Worm (Caenorhabditis elegans): ENCODE data around the gene clec-207.
A peak's percentile ranks its signal among the peaks of the same experiment; 100 is the strongest.

The clec-207 gene

ce11 chrV:2066780-2067179 lies 29.1 kb upstream of the clec-207 start, which contains the start of gene nhr-86:
nhr-86 (minus strand) TSS chrV:2066850.
- TF ChIP-seq die-1 (tag; optimal IDR thresholded peaks at IDR 0.05) (no peak), egl-18 (GFP tag; IDR thresholded peaks at IDR 0.05) (no peak), nhr-80 (tag; optimal IDR thresholded peaks at IDR 0.05) (peak; percentile 19), nhr-27 (tag; optimal IDR thresholded peaks at IDR 0.05) (no peak), aptf-2 (GFP tag; conservative IDR thresholded peaks at IDR 0.05) (no peak), sea-2 (GFP tag; IDR thresholded peaks at IDR 0.05) (no peak), F37B4.10 (GFP tag; IDR thresholded peaks at IDR 0.05) (no peak), lsy-27 (tag; optimal IDR thresholded peaks at IDR 0.05; ENCODE audit: borderline replicate concordance, insufficient read depth) (no peak), let-526 (GFP tag; IDR thresholded peaks at IDR 0.05) (no peak), cebp-1 (GFP tag; IDR thresholded peaks at IDR 0.05) (no peak), cebp-1 (tag; optimal IDR thresholded peaks at IDR 0.05) (peak; percentile 15), hmg-1.2 (GFP tag; IDR thresholded peaks at IDR 0.05) (peak; percentile 45; the same call in 1 of the 2 replicates), unc-62 (GFP tag; optimal IDR thresholded peaks at IDR 0.05) (no peak)

ce11 chrV:2067419-2067818 lies 28.5 kb upstream of the clec-207 start:
- no peak for TF ChIP-seq ztf-22 (GFP tag; optimal IDR thresholded peaks at IDR 0.05)
- TF ChIP-seq F49E8.2 (tag; optimal IDR thresholded peaks at IDR 0.05; ENCODE audit: insufficient read depth), result peak; percentile 51
- TF ChIP-seq cebp-1 (GFP tag; IDR thresholded peaks at IDR 0.05), result no peak
- TF ChIP-seq cebp-1 (tag; optimal IDR thresholded peaks at IDR 0.05), result no peak
- no peak for TF ChIP-seq F22D6.2 (tag; optimal IDR thresholded peaks at IDR 0.05)
- TF ChIP-seq Y53F4B.3 (GFP tag; IDR thresholded peaks at IDR 0.05), result no peak
- peak; percentile 90 for TF ChIP-seq ceh-91 (GFP tag; IDR thresholded peaks at IDR 0.05)
- TF ChIP-seq F23B12.7 (tag; optimal IDR thresholded peaks at IDR 0.05; ENCODE audit: insufficient read depth), result no peak
- no peak for TF ChIP-seq madf-3 (GFP tag; IDR thresholded peaks at IDR 0.05)
- TF ChIP-seq Y95B8A.8 (GFP tag; IDR thresholded peaks at IDR 0.05), result no peak
- peak; percentile 1 for TF ChIP-seq lin-54 (GFP tag; optimal IDR thresholded peaks at IDR 0.05)
- TF ChIP-seq snpc-3.4 (tag; optimal IDR thresholded peaks at IDR 0.05), result peak; percentile 68
- peak; percentile 31 for TF ChIP-seq snpc-1.1 (tag; optimal IDR thresholded peaks at IDR 0.05; ENCODE audit: insufficient read depth)
- no peak for TF ChIP-seq ama-1 (optimal IDR thresholded peaks at IDR 0.05)
- TF ChIP-seq ama-1 (GFP tag; optimal IDR thresholded peaks at IDR 0.05), result no peak
- TF ChIP-seq unc-62 (GFP tag; optimal IDR thresholded peaks at IDR 0.05), result no peak
- TF ChIP-seq hmg-20 (GFP tag; IDR thresholded peaks at IDR 0.05), result no peak
- no peak for TF ChIP-seq bed-2 (GFP tag; IDR thresholded peaks at IDR 0.05)
- TF ChIP-seq tbp1 (GFP tag; optimal IDR thresholded peaks at IDR 0.05), result no peak
- no peak for TF ChIP-seq T26A5.8 (tag; optimal IDR thresholded peaks at IDR 0.05)
- TF ChIP-seq B0336.3 (GFP tag; IDR thresholded peaks at IDR 0.05), result no peak
- TF ChIP-seq attf-5 (GFP tag; optimal IDR thresholded peaks at IDR 0.05), result no peak
- no peak for TF ChIP-seq K11D2.4 (GFP tag; IDR thresholded peaks at IDR 0.05)
- TF ChIP-seq ztf-25 (GFP tag; IDR thresholded peaks at IDR 0.05), result no peak
- peak; percentile 89 for TF ChIP-seq efl-1 (GFP tag; optimal IDR thresholded peaks at IDR 0.05)
- no peak for TF ChIP-seq nhr-27 (tag; optimal IDR thresholded peaks at IDR 0.05)
- peak; percentile 69 for TF ChIP-seq snpc-1.3 (tag; optimal IDR thresholded peaks at IDR 0.05; ENCODE audit: insufficient read depth)
- TF ChIP-seq hrde-1 (tag; optimal IDR thresholded peaks at IDR 0.05; ENCODE audit: borderline replicate concordance), result no peak
- no peak for TF ChIP-seq die-1 (tag; optimal IDR thresholded peaks at IDR 0.05)
- TF ChIP-seq tlf-1 (GFP tag; optimal IDR thresholded peaks at IDR 0.05), result peak; percentile 33
- TF ChIP-seq mes-4 (tag; optimal IDR thresholded peaks at IDR 0.05), result no peak
- TF ChIP-seq ccch-3 (GFP tag; optimal IDR thresholded peaks at IDR 0.05), result no peak
- no peak for TF ChIP-seq mel-28 (tag; optimal IDR thresholded peaks at IDR 0.05; ENCODE audit: borderline replicate concordance)
- TF ChIP-seq nhr-80 (tag; optimal IDR thresholded peaks at IDR 0.05), result no peak
- no peak for TF ChIP-seq Y79H2A.3 (GFP tag; conservative IDR thresholded peaks at IDR 0.05)
- no peak for TF ChIP-seq sdz-38 (tag; optimal IDR thresholded peaks at IDR 0.05)
- TF ChIP-seq pbrm-1 (GFP tag; IDR thresholded peaks at IDR 0.05), result peak; percentile 65
- TF ChIP-seq mcd-1 (GFP tag; IDR thresholded peaks at IDR 0.05), result no peak
- no peak for TF ChIP-seq pha-4 (tag; optimal IDR thresholded peaks at IDR 0.05)
- no peak for TF ChIP-seq ztf-6 (GFP tag; IDR thresholded peaks at IDR 0.05)
